Fruit fly (Drosophila melanogaster) whole organism: Measurements from ENCODE around the gene Bap111.

Experiments used
- pan ChIP-seq: fragments of >200 bp; optimal IDR thresholded peaks from 2 replicates; lab custom pipeline; 2017
- psq ChIP-seq: fragments of >200 bp; optimal IDR thresholded peaks from 2 replicates; lab custom pipeline; 2017
- usp ChIP-seq: fragments of >200 bp; optimal IDR thresholded peaks from 2 replicates; lab custom pipeline; 2017; ENCODE audit warnings: missing biosample characterization, missing genetic modification characterization, mixed read lengths

- TF ChIP-seq usp (GFP tag; lab: Kevin White, UChicago) (no peak), pan (lab: Kevin White, UChicago) (no peak), psq (lab: Kevin White, UChicago) (no peak)
Measured at dm6 chrX:9131523-9131922, 17.6 kb upstream of the Bap111 start.
